Worm (Caenorhabditis elegans) whole organism, late embryonic: ENCODE measurements around the gene E04D5.4.

Source experiments
- F13H6.1 ChIP-seq: sonication (generic microtip); optimal IDR thresholded peaks from 2 replicates; lab custom pipeline; 2016; ENCODE audit warnings: missing genetic modification characterization, missing compliant biosample characterization
- ama-1 ChIP-seq: fragments of 150-350 bp; optimal IDR thresholded peaks from 2 replicates; lab custom pipeline; 2014
- ceh-22 ChIP-seq: sonication (generic microtip); optimal IDR thresholded peaks from 2 replicates; lab custom pipeline; 2017; ENCODE audit warnings: missing biosample characterization, missing genetic modification characterization
- ceh-30 ChIP-seq: fragments of 150-350 bp; optimal IDR thresholded peaks from 2 replicates; lab custom pipeline; 2014; ENCODE audit warnings: missing biosample characterization, missing genetic modification characterization
- ceh-31 ChIP-seq: sonication (generic microtip); optimal IDR thresholded peaks from 2 replicates; lab custom pipeline; 2016; ENCODE audit warnings: missing genetic modification characterization, missing compliant biosample characterization
- dmd-4 ChIP-seq: sonication (generic microtip); optimal IDR thresholded peaks from 2 replicates; lab custom pipeline; 2016; ENCODE audit warnings: borderline replicate concordance, missing genetic modification characterization, missing compliant biosample characterization
- hlh-30 ChIP-seq: sonication (generic microtip); optimal IDR thresholded peaks from 2 replicates; lab custom pipeline; 2017; ENCODE audit warnings: antibody characterized with exemption, missing genetic modification characterization, missing compliant biosample characterization; ENCODE audit not compliant: insufficient read depth
- nfya-1 ChIP-seq: sonication (generic microtip); optimal IDR thresholded peaks from 2 replicates; lab custom pipeline; 2017; ENCODE audit warnings: missing genetic modification characterization, mild to moderate bottlenecking, missing compliant biosample characterization, antibody characterized with exemption, moderate library complexity
- nhr-232 ChIP-seq: sonication (generic microtip); optimal IDR thresholded peaks from 2 replicates; lab custom pipeline; 2016; ENCODE audit warnings: missing genetic modification characterization, missing compliant biosample characterization
- pqm-1 ChIP-seq: sonication (generic microtip); optimal IDR thresholded peaks from 2 replicates; lab custom pipeline; 2016; ENCODE audit warnings: missing genetic modification characterization, missing compliant biosample characterization
- tbx-2 ChIP-seq: sonication (generic microtip); optimal IDR thresholded peaks from 2 replicates; lab custom pipeline; 2016; ENCODE audit warnings: missing genetic modification characterization, missing compliant biosample characterization
- unc-55 ChIP-seq: sonication (generic microtip); optimal IDR thresholded peaks from 2 replicates; lab custom pipeline; 2017; ENCODE audit warnings: missing biosample characterization, missing genetic modification reagents, missing genetic modification characterization
- zip-5 ChIP-seq: sonication (generic microtip); optimal IDR thresholded peaks from 2 replicates; lab custom pipeline; 2016; ENCODE audit warnings: missing genetic modification characterization, missing compliant biosample characterization

DNA sequence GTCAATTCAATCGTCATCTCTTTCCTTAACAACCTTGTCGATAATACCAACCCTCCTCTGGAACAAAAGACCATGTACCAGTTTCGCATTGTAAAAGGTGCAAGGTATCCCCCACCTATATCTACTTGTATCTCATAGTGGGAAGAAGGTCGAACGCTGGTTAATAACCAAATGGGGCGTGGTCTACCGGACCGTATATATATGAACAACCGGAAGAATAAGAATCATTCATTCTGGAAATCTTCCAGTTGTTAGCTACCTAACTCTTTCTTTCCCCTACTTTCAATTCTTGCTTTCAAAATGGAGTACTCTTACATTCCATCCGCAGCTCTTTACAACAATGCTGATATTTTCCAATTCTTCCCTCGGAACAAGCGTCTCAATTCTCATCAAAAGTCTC, 21.1 kb downstream of the E04D5.4 start, which contains the start of gene ZK673.5:
- TF ChIP-seq ceh-22 (tag; lab: Kevin White, UChicago) (no peak), ama-1 (no peak), nfya-1 (tag; lab: Kevin White, UChicago) (no peak), tbx-2 (tag; lab: Kevin White, UChicago) (no peak), ceh-30 (tag; lab: Kevin White, UChicago) (no peak), unc-55 (GFP tag; lab: Kevin White, UChicago) (no peak), F13H6.1 (tag; lab: Kevin White, UChicago) (no peak), ceh-31 (tag; lab: Kevin White, UChicago) (no peak), nhr-232 (tag; lab: Kevin White, UChicago) (no peak), pqm-1 (tag; lab: Kevin White, UChicago) (no peak), hlh-30 (tag; lab: Kevin White, UChicago) (no peak), zip-5 (tag; lab: Kevin White, UChicago) (no peak), dmd-4 (no peak)
